Worm (Caenorhabditis elegans): ENCODE measurements around the gene abu-8.

DNA sequence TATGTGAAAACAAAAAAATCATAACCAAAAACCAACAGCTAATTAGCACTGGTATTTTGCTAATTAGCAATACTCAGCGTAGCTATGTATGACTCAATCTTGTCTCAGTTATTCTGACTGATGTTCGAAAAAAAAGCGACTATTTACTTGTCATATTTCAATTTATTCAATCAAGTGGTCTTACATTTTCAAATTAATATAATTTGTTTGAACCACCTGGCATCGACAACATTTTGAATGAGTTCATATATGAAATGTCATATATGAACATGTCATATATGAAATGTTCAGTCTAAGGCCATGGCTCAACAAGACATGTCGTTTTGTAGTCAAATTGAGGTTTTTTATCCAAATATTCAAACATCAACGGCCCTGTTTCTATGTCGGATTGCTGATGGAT, 29.0 kb downstream of the abu-8 start, which contains the start of gene srw-140:
- no peak for TF ChIP-seq unc-62 (GFP tag; optimal IDR thresholded peaks at IDR 0.05)
- no peak for TF ChIP-seq ama-1 (optimal IDR thresholded peaks at IDR 0.05)
- no peak for TF ChIP-seq ztf-4 (tag; optimal IDR thresholded peaks at IDR 0.05)
- no peak for TF ChIP-seq nhr-12 (tag; optimal IDR thresholded peaks at IDR 0.05)
- TF ChIP-seq unc-55 (GFP tag; optimal IDR thresholded peaks at IDR 0.05), result no peak
- TF ChIP-seq snpc-4 (tag; optimal IDR thresholded peaks at IDR 0.05), result no peak
- TF ChIP-seq mdl-1 (tag; optimal IDR thresholded peaks at IDR 0.05), result no peak
- no peak for TF ChIP-seq ceh-16 (tag; optimal IDR thresholded peaks at IDR 0.05)
- no peak for TF ChIP-seq nhr-23 (tag; optimal IDR thresholded peaks at IDR 0.05)
- TF ChIP-seq nhr-129 (tag; optimal IDR thresholded peaks at IDR 0.05), result no peak
- TF ChIP-seq nhr-25 (tag; optimal IDR thresholded peaks at IDR 0.05), result no peak
- no peak for TF ChIP-seq blmp-1 (tag; optimal IDR thresholded peaks at IDR 0.05; ENCODE audit: insufficient read depth)

All from whole organism, L2 larva.